Fruit fly (Drosophila melanogaster): Measurements from ENCODE around the gene crb.
A peak's percentile ranks its signal among the peaks of the same experiment; 100 is the strongest.

Gene crb

dm6 chr3R:24260041-24260379 lies 34.9 kb upstream of the crb start:
- peak; percentile 32 for TF ChIP-seq tj (GFP tag; optimal IDR thresholded peaks at IDR 0.05)
- peak; percentile 90 for TF ChIP-seq pad (GFP tag; optimal IDR thresholded peaks at IDR 0.05)
- TF ChIP-seq cnc (optimal IDR thresholded peaks at IDR 0.05) = no peak
- TF ChIP-seq cic (GFP tag; optimal IDR thresholded peaks at IDR 0.05) = no peak
- no peak for TF ChIP-seq CG7101 (tag; optimal IDR thresholded peaks at IDR 0.05)
- TF ChIP-seq bab1 (GFP tag; optimal IDR thresholded peaks at IDR 0.05) = no peak
- no peak for TF ChIP-seq toe (GFP tag; optimal IDR thresholded peaks at IDR 0.05)
- TF ChIP-seq ovo (GFP tag; optimal IDR thresholded peaks at IDR 0.05) = no peak
- TF ChIP-seq CG33017 (tag; optimal IDR thresholded peaks at IDR 0.05) = no peak
- no peak for TF ChIP-seq CG1620 (GFP tag; optimal IDR thresholded peaks at IDR 0.05)
- no peak for TF ChIP-seq CG7045 (GFP tag; optimal IDR thresholded peaks at IDR 0.05)
- no peak for TF ChIP-seq CG5204 (GFP tag; optimal IDR thresholded peaks at IDR 0.05)
- TF ChIP-seq kay (GFP tag; ENCODE audit: borderline replicate concordance) = peak; percentile 69
- no peak for TF ChIP-seq Clk (GFP tag; optimal IDR thresholded peaks at IDR 0.05)
- TF ChIP-seq CG11617 (GFP tag; optimal IDR thresholded peaks at IDR 0.05) = peak; percentile 35
- TF ChIP-seq Crg-1 (GFP tag; optimal IDR thresholded peaks at IDR 0.05) = peak; percentile 4
- no peak for TF ChIP-seq Hr96 (GFP tag; optimal IDR thresholded peaks at IDR 0.05)
- TF ChIP-seq Mnt (GFP tag; optimal IDR thresholded peaks at IDR 0.05) = no peak
- no peak for TF ChIP-seq CG14711 (tag; optimal IDR thresholded peaks at IDR 0.05)
- TF ChIP-seq CG12768 (GFP tag; optimal IDR thresholded peaks at IDR 0.05) = no peak

dm6 chr3R:24260411-24260810 lies 34.5 kb upstream of the crb start:
- TF ChIP-seq cnc (optimal IDR thresholded peaks at IDR 0.05) (no peak), kay (GFP tag; ENCODE audit: borderline replicate concordance) (peak; percentile 97)

- no peak for TF ChIP-seq Hr96 (GFP tag; optimal IDR thresholded peaks at IDR 0.05)
- TF ChIP-seq cic (GFP tag; optimal IDR thresholded peaks at IDR 0.05) = no peak
- no peak for TF ChIP-seq toe (GFP tag; optimal IDR thresholded peaks at IDR 0.05)
- TF ChIP-seq CG7101 (tag; optimal IDR thresholded peaks at IDR 0.05) = no peak
- no peak for TF ChIP-seq Clk (GFP tag; optimal IDR thresholded peaks at IDR 0.05)
Measured at dm6 chr3R:24261380-24262021, 33.4 kb upstream of the crb start.

DNA sequence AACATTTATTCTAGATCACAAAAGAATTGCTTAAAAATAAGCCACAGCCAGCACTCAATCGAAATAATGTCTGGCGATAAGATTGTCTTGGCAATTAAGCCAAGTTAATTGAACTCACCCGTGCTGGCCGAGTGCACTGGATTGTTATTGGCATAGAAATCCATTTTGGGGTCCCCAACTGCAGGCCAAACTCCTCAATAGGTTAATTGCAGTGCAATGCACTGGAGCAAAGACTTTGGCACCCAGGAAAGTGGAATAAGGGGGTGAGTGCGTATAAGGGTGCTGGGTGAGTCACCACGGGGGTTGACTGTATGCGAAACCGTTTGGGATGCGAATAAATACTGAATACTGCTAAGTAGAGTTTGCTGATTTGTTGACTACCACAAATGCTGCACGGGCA lies 32.0 kb upstream of the crb start:
- TF ChIP-seq CG33017 (tag; optimal IDR thresholded peaks at IDR 0.05) (no peak), Crg-1 (GFP tag; optimal IDR thresholded peaks at IDR 0.05) (no peak), CG12768 (GFP tag; optimal IDR thresholded peaks at IDR 0.05) (no peak), ovo (GFP tag; optimal IDR thresholded peaks at IDR 0.05) (no peak), CG14711 (tag; optimal IDR thresholded peaks at IDR 0.05) (no peak), CG11617 (GFP tag; optimal IDR thresholded peaks at IDR 0.05) (no peak), bab1 (GFP tag; optimal IDR thresholded peaks at IDR 0.05) (no peak), Hr96 (GFP tag; optimal IDR thresholded peaks at IDR 0.05) (no peak)

- TF ChIP-seq CG11617 (GFP tag; optimal IDR thresholded peaks at IDR 0.05) (no peak), CG33017 (tag; optimal IDR thresholded peaks at IDR 0.05) (peak; percentile 17), Mnt (GFP tag; optimal IDR thresholded peaks at IDR 0.05) (no peak), toe (GFP tag; optimal IDR thresholded peaks at IDR 0.05) (peak; percentile 37), CG7045 (GFP tag; optimal IDR thresholded peaks at IDR 0.05) (no peak)
Measured at dm6 chr3R:24263588-24264413, 31.1 kb upstream of the crb start.

- no peak for TF ChIP-seq CG14711 (tag; optimal IDR thresholded peaks at IDR 0.05)
- TF ChIP-seq ovo (GFP tag; optimal IDR thresholded peaks at IDR 0.05) = peak; percentile 13
- TF ChIP-seq Crg-1 (GFP tag; optimal IDR thresholded peaks at IDR 0.05) = peak; percentile 32
- TF ChIP-seq cnc (optimal IDR thresholded peaks at IDR 0.05) = no peak
- TF ChIP-seq CG33017 (tag; optimal IDR thresholded peaks at IDR 0.05) = no peak
- TF ChIP-seq pad (GFP tag; optimal IDR thresholded peaks at IDR 0.05) = peak; percentile 72
- TF ChIP-seq CG1620 (GFP tag; optimal IDR thresholded peaks at IDR 0.05) = no peak
- no peak for TF ChIP-seq bab1 (GFP tag; optimal IDR thresholded peaks at IDR 0.05)
- peak; percentile 81 for TF ChIP-seq cic (GFP tag; optimal IDR thresholded peaks at IDR 0.05)
- TF ChIP-seq toe (GFP tag; optimal IDR thresholded peaks at IDR 0.05) = peak; percentile 24
- peak; percentile 32 for TF ChIP-seq CG7045 (GFP tag; optimal IDR thresholded peaks at IDR 0.05)
- TF ChIP-seq CG11617 (GFP tag; optimal IDR thresholded peaks at IDR 0.05) = peak; percentile 4
- TF ChIP-seq CG7101 (tag; optimal IDR thresholded peaks at IDR 0.05) = no peak
- TF ChIP-seq tj (GFP tag; optimal IDR thresholded peaks at IDR 0.05) = peak; percentile 58
- no peak for TF ChIP-seq Clk (GFP tag; optimal IDR thresholded peaks at IDR 0.05)
- no peak for TF ChIP-seq Mnt (GFP tag; optimal IDR thresholded peaks at IDR 0.05)
- no peak for TF ChIP-seq CG5204 (GFP tag; optimal IDR thresholded peaks at IDR 0.05)
- no peak for TF ChIP-seq Hr96 (GFP tag; optimal IDR thresholded peaks at IDR 0.05)
- TF ChIP-seq kay (GFP tag; ENCODE audit: borderline replicate concordance) = peak; percentile 40
- peak; percentile 31 for TF ChIP-seq CG12768 (GFP tag; optimal IDR thresholded peaks at IDR 0.05)
Measured at dm6 chr3R:24264414-24265363, 30.2 kb upstream of the crb start.

Measured in whole organism, adult.